Worm (Caenorhabditis elegans): ENCODE data around the gene set-20.
A peak's percentile ranks its signal among the peaks of the same experiment; 100 is the strongest.

The set-20 gene

ce11 chrX:5707809-5708208 lies 21.9 kb upstream of the set-20 start:
- peak; percentile 97 for TF ChIP-seq tbx-37 (GFP tag; conservative IDR thresholded peaks at IDR 0.05)
- peak; percentile 93 for TF ChIP-seq F13C5.2 (tag; optimal IDR thresholded peaks at IDR 0.05)
- TF ChIP-seq tbx-11 (GFP tag; IDR thresholded peaks at IDR 0.05): peak; percentile 97
- TF ChIP-seq aly-1 (tag; optimal IDR thresholded peaks at IDR 0.05): peak; percentile 92
- TF ChIP-seq ceh-13 (GFP tag; optimal IDR thresholded peaks at IDR 0.05): peak; percentile 87
- TF ChIP-seq hmbx-1 (tag; optimal IDR thresholded peaks at IDR 0.05): peak; percentile 74
- peak; percentile 98 for TF ChIP-seq pes-1 (GFP tag; IDR thresholded peaks at IDR 0.05)
- peak; percentile 99 for TF ChIP-seq flt-1 (GFP tag; IDR thresholded peaks at IDR 0.05)
- peak; percentile 73 for TF ChIP-seq tra-4 (tag; optimal IDR thresholded peaks at IDR 0.05)
- TF ChIP-seq ama-1 (optimal IDR thresholded peaks at IDR 0.05): no peak
- TF ChIP-seq hmg-4 (GFP tag; optimal IDR thresholded peaks at IDR 0.05): peak; percentile 94
- peak; percentile 90 for TF ChIP-seq B0310.2 (tag; optimal IDR thresholded peaks at IDR 0.05)
- peak; percentile 81 for TF ChIP-seq ets-7 (tag; optimal IDR thresholded peaks at IDR 0.05)
- peak; percentile 97 for TF ChIP-seq sea-1 (GFP tag; conservative IDR thresholded peaks at IDR 0.05)
- peak; percentile 98 for TF ChIP-seq ceh-36 (tag; optimal IDR thresholded peaks at IDR 0.05)
- TF ChIP-seq scrt-1 (GFP tag; IDR thresholded peaks at IDR 0.05): peak; percentile 98
- TF ChIP-seq hnd-1 (tag; optimal IDR thresholded peaks at IDR 0.05): peak; percentile 86

- no peak for TF ChIP-seq ceh-36 (tag; optimal IDR thresholded peaks at IDR 0.05)
- TF ChIP-seq hmbx-1 (tag; optimal IDR thresholded peaks at IDR 0.05): no peak
- TF ChIP-seq tbx-37 (GFP tag; conservative IDR thresholded peaks at IDR 0.05): no peak
- TF ChIP-seq ets-7 (tag; optimal IDR thresholded peaks at IDR 0.05): no peak
- no peak for TF ChIP-seq hmg-4 (GFP tag; optimal IDR thresholded peaks at IDR 0.05)
- TF ChIP-seq flt-1 (GFP tag; IDR thresholded peaks at IDR 0.05): no peak
- no peak for TF ChIP-seq F13C5.2 (tag; optimal IDR thresholded peaks at IDR 0.05)
- no peak for TF ChIP-seq pes-1 (GFP tag; IDR thresholded peaks at IDR 0.05)
- TF ChIP-seq B0310.2 (tag; optimal IDR thresholded peaks at IDR 0.05): no peak
- TF ChIP-seq ama-1 (optimal IDR thresholded peaks at IDR 0.05): no peak
- no peak for TF ChIP-seq hnd-1 (tag; optimal IDR thresholded peaks at IDR 0.05)
- no peak for TF ChIP-seq tbx-11 (GFP tag; IDR thresholded peaks at IDR 0.05)
- TF ChIP-seq ceh-13 (GFP tag; optimal IDR thresholded peaks at IDR 0.05): no peak
- no peak for TF ChIP-seq sea-1 (GFP tag; conservative IDR thresholded peaks at IDR 0.05)
- no peak for TF ChIP-seq aly-1 (tag; optimal IDR thresholded peaks at IDR 0.05)
- TF ChIP-seq tra-4 (tag; optimal IDR thresholded peaks at IDR 0.05): no peak
- no peak for TF ChIP-seq scrt-1 (GFP tag; IDR thresholded peaks at IDR 0.05)
These were observed 13.6 kb upstream of the set-20 start for ce11 chrX:5699555-5699954.

ce11 chrX:5698419-5698818 lies 12.5 kb upstream of the set-20 start:
- TF ChIP-seq flt-1 (GFP tag; IDR thresholded peaks at IDR 0.05) (0 out of 2 replicates have a peak, but pooled peaks have one; percentile 13), hmg-4 (GFP tag; optimal IDR thresholded peaks at IDR 0.05) (no peak), sea-1 (GFP tag; conservative IDR thresholded peaks at IDR 0.05) (0 out of 2 replicates have a peak, but pooled peaks have one; percentile 26)

- TF ChIP-seq tbx-37 (GFP tag; conservative IDR thresholded peaks at IDR 0.05): no peak
These were observed 11.2 kb upstream of the set-20 start, which contains the start of gene W01C8.5 for ce11 chrX:5697208-5697607. Gene W01C8.5 (minus strand): TSS chrX:5697308.

- TF ChIP-seq hnd-1 (tag; optimal IDR thresholded peaks at IDR 0.05): no peak
- no peak for TF ChIP-seq F13C5.2 (tag; optimal IDR thresholded peaks at IDR 0.05)
- TF ChIP-seq hmg-4 (GFP tag; optimal IDR thresholded peaks at IDR 0.05): peak; percentile 59
- no peak for TF ChIP-seq aly-1 (tag; optimal IDR thresholded peaks at IDR 0.05)
- TF ChIP-seq ceh-36 (tag; optimal IDR thresholded peaks at IDR 0.05): no peak
- no peak for TF ChIP-seq hmbx-1 (tag; optimal IDR thresholded peaks at IDR 0.05)
- TF ChIP-seq B0310.2 (tag; optimal IDR thresholded peaks at IDR 0.05): no peak
These were observed 10.2 kb upstream of the set-20 start for ce11 chrX:5696197-5696596.

- no peak for TF ChIP-seq hmbx-1 (tag; optimal IDR thresholded peaks at IDR 0.05)
- no peak for TF ChIP-seq pes-1 (GFP tag; IDR thresholded peaks at IDR 0.05)
- TF ChIP-seq scrt-1 (GFP tag; IDR thresholded peaks at IDR 0.05): no peak
- no peak for TF ChIP-seq B0310.2 (tag; optimal IDR thresholded peaks at IDR 0.05)
- TF ChIP-seq aly-1 (tag; optimal IDR thresholded peaks at IDR 0.05): no peak
- no peak for TF ChIP-seq tbx-11 (GFP tag; IDR thresholded peaks at IDR 0.05)
- TF ChIP-seq tra-4 (tag; optimal IDR thresholded peaks at IDR 0.05): no peak
- TF ChIP-seq ama-1 (optimal IDR thresholded peaks at IDR 0.05): no peak
- no peak for TF ChIP-seq hnd-1 (tag; optimal IDR thresholded peaks at IDR 0.05)
- no peak for TF ChIP-seq ceh-13 (GFP tag; optimal IDR thresholded peaks at IDR 0.05)
- TF ChIP-seq flt-1 (GFP tag; IDR thresholded peaks at IDR 0.05): no peak
- TF ChIP-seq hmg-4 (GFP tag; optimal IDR thresholded peaks at IDR 0.05): no peak
- no peak for TF ChIP-seq ceh-36 (tag; optimal IDR thresholded peaks at IDR 0.05)
- TF ChIP-seq ets-7 (tag; optimal IDR thresholded peaks at IDR 0.05): no peak
- no peak for TF ChIP-seq F13C5.2 (tag; optimal IDR thresholded peaks at IDR 0.05)
- no peak for TF ChIP-seq sea-1 (GFP tag; conservative IDR thresholded peaks at IDR 0.05)
- TF ChIP-seq tbx-37 (GFP tag; conservative IDR thresholded peaks at IDR 0.05): no peak
These were observed 9.5 kb upstream of the set-20 start for ce11 chrX:5695416-5695815.

- TF ChIP-seq tbx-11 (GFP tag; IDR thresholded peaks at IDR 0.05) (no peak), tbx-37 (GFP tag; conservative IDR thresholded peaks at IDR 0.05) (no peak), scrt-1 (GFP tag; IDR thresholded peaks at IDR 0.05) (no peak), F13C5.2 (tag; optimal IDR thresholded peaks at IDR 0.05) (no peak), hnd-1 (tag; optimal IDR thresholded peaks at IDR 0.05) (no peak), ama-1 (optimal IDR thresholded peaks at IDR 0.05) (no peak), ceh-13 (GFP tag; optimal IDR thresholded peaks at IDR 0.05) (no peak), aly-1 (tag; optimal IDR thresholded peaks at IDR 0.05) (no peak), ets-7 (tag; optimal IDR thresholded peaks at IDR 0.05) (no peak), tra-4 (tag; optimal IDR thresholded peaks at IDR 0.05) (no peak), pes-1 (GFP tag; IDR thresholded peaks at IDR 0.05) (no peak), hmg-4 (GFP tag; optimal IDR thresholded peaks at IDR 0.05) (no peak), flt-1 (GFP tag; IDR thresholded peaks at IDR 0.05) (no peak), B0310.2 (tag; optimal IDR thresholded peaks at IDR 0.05) (no peak), hmbx-1 (tag; optimal IDR thresholded peaks at IDR 0.05) (no peak), ceh-36 (tag; optimal IDR thresholded peaks at IDR 0.05) (no peak)
These were observed 6.1 kb upstream of the set-20 start, which contains the start of gene W01C8.1 for ce11 chrX:5692099-5692498. Gene W01C8.1 (plus strand): TSS chrX:5692399.

Data from whole organism, early embryonic.